Fruit fly (Drosophila melanogaster): ENCODE results near the gene CG6813.

The CG6813 gene

dm6 chr3R:11649449-11649848, 23.0 kb upstream of the CG6813 start (continued):
- TF ChIP-seq Lhr (GFP tag; optimal IDR thresholded peaks at IDR 0.05), result peak; percentile 40
- peak; percentile 97 for TF ChIP-seq so (GFP tag; IDR thresholded peaks at IDR 0.05)
- TF ChIP-seq CG2875 (GFP tag; optimal IDR thresholded peaks at IDR 0.05), result peak; percentile 82
- peak; percentile 94 for TF ChIP-seq MBD-R2 (GFP tag; IDR thresholded peaks at IDR 0.05)
- peak; percentile 98 for TF ChIP-seq CG10366 (GFP tag; IDR thresholded peaks at IDR 0.05)
- peak; percentile 97 for TF ChIP-seq Ptx1 (GFP tag; IDR thresholded peaks at IDR 0.05)
- peak; percentile 95 for TF ChIP-seq CG9876 (GFP tag; optimal IDR thresholded peaks at IDR 0.05)
- TF ChIP-seq CG4854 (GFP tag; optimal IDR thresholded peaks at IDR 0.05), result peak; percentile 95
- peak; percentile 82 for TF ChIP-seq croc (GFP tag; conservative IDR thresholded peaks at IDR 0.05)
- TF ChIP-seq lab (GFP tag; optimal IDR thresholded peaks at IDR 0.05), result peak; percentile 98
- TF ChIP-seq Mad (GFP tag; optimal IDR thresholded peaks at IDR 0.05), result peak; percentile 94
- peak; percentile 97 for TF ChIP-seq row (GFP tag; IDR thresholded peaks at IDR 0.05)
- peak; percentile 96 for TF ChIP-seq tin (GFP tag; optimal IDR thresholded peaks at IDR 0.05)
- peak; percentile 19 for TF ChIP-seq sd (tag; optimal IDR thresholded peaks at IDR 0.05)
- TF ChIP-seq CG8478 (optimal IDR thresholded peaks at IDR 0.05), result no peak
- TF ChIP-seq Bteb2 (GFP tag; optimal IDR thresholded peaks at IDR 0.05), result peak; percentile 96
- peak; percentile 64 for TF ChIP-seq CG30020 (tag; optimal IDR thresholded peaks at IDR 0.05)
- TF ChIP-seq CG2678 (tag; optimal IDR thresholded peaks at IDR 0.05), result peak; percentile 97
- TF ChIP-seq HLHmδ (GFP tag; optimal IDR thresholded peaks at IDR 0.05), result no peak
- TF ChIP-seq al (GFP tag; IDR thresholded peaks at IDR 0.05), result peak; percentile 97
- peak; percentile 14 for TF ChIP-seq ac (GFP tag; optimal IDR thresholded peaks at IDR 0.05)
- peak; percentile 95 for TF ChIP-seq CG9215 (GFP tag; IDR thresholded peaks at IDR 0.05)
- TF ChIP-seq CG7928 (GFP tag; optimal IDR thresholded peaks at IDR 0.05), result peak; percentile 81
- TF ChIP-seq run (tag; optimal IDR thresholded peaks at IDR 0.05), result peak; percentile 86
- TF ChIP-seq rib (GFP tag; IDR thresholded peaks at IDR 0.05), result peak; percentile 97
- peak; percentile 95 for TF ChIP-seq tx (GFP tag; optimal IDR thresholded peaks at IDR 0.05)
- peak; percentile 97 for TF ChIP-seq vfl (GFP tag; optimal IDR thresholded peaks at IDR 0.05)
- TF ChIP-seq CG7839 (tag; optimal IDR thresholded peaks at IDR 0.05), result peak; percentile 97
- peak; percentile 98 for TF ChIP-seq B-H2 (GFP tag; optimal IDR thresholded peaks at IDR 0.05)
- TF ChIP-seq Kr (GFP tag; optimal IDR thresholded peaks at IDR 0.05), result no peak
- peak; percentile 83 for TF ChIP-seq Gsc (GFP tag; IDR thresholded peaks at IDR 0.05)
- peak; percentile 89 for TF ChIP-seq sim (GFP tag; IDR thresholded peaks at IDR 0.05)
- peak; percentile 69 for TF ChIP-seq dmrt11E (tag; optimal IDR thresholded peaks at IDR 0.05)
- TF ChIP-seq CG11696 (GFP tag; IDR thresholded peaks at IDR 0.05), result peak; percentile 92
- peak; percentile 73 for TF ChIP-seq ash1 (GFP tag; optimal IDR thresholded peaks at IDR 0.05)
- peak; percentile 9 for TF ChIP-seq BEAF-32 (GFP tag; optimal IDR thresholded peaks at IDR 0.05)
- TF ChIP-seq ems (GFP tag; optimal IDR thresholded peaks at IDR 0.05), result peak; percentile 96
- peak; percentile 96 for TF ChIP-seq Poxn (GFP tag; IDR thresholded peaks at IDR 0.05)
- TF ChIP-seq CG11093 (GFP tag; IDR thresholded peaks at IDR 0.05), result peak; percentile 95
- TF ChIP-seq CG12659 (GFP tag; optimal IDR thresholded peaks at IDR 0.05), result peak; percentile 97
- peak; percentile 86 for TF ChIP-seq CG8388 (GFP tag; optimal IDR thresholded peaks at IDR 0.05)
- TF ChIP-seq aop (GFP tag; IDR thresholded peaks at IDR 0.05), result peak; percentile 92
- TF ChIP-seq cas (GFP tag; IDR thresholded peaks at IDR 0.05), result peak; percentile 94
- no peak for TF ChIP-seq usp (GFP tag; optimal IDR thresholded peaks at IDR 0.05)
- peak; percentile 81 for TF ChIP-seq nerfin-1 (tag; optimal IDR thresholded peaks at IDR 0.05)
- peak; percentile 54 for TF ChIP-seq fd102C (GFP tag; optimal IDR thresholded peaks at IDR 0.05)
- TF ChIP-seq Oaz (GFP tag; IDR thresholded peaks at IDR 0.05), result peak; percentile 97
- peak; percentile 92 for TF ChIP-seq fd96Cb (tag; optimal IDR thresholded peaks at IDR 0.05)
- peak; percentile 97 for TF ChIP-seq CG34422 (GFP tag; IDR thresholded peaks at IDR 0.05)
- TF ChIP-seq ro (GFP tag; IDR thresholded peaks at IDR 0.05), result peak; percentile 86
- TF ChIP-seq CG6813 (GFP tag; optimal IDR thresholded peaks at IDR 0.05), result peak; percentile 93
- peak; percentile 96 for TF ChIP-seq pnt (GFP tag; optimal IDR thresholded peaks at IDR 0.05)

All from whole organism, embryonic.